Worm (Caenorhabditis elegans): ENCODE data around the gene try-5.

The try-5 gene

DNA sequence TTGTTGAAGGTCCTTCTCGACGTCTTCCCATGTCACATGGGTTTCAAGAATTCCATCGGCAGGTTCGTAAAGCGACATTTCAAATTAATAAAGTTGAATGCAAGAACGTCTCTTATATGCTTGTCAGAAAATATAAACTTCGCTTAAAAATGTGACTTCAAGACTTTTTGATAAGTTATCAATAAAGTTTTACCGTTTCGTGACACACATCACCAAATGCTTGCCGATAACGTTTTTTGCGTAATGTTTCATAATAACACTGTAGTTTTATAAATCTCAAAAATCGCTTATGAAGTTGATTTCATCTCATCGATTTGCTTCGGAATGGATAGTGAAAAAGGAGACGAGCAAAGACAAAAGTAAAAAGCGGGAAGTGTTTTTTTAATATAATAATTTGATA, 26.6 kb downstream of the try-5 start, which contains the start of gene E02C12.8:
Gene E02C12.8, minus strand, starts transcription at position 141 of the 400 bp plus-strand sequence.
- TF ChIP-seq unc-39 (tag; optimal IDR thresholded peaks at IDR 0.05) (no peak), unc-62 (GFP tag; optimal IDR thresholded peaks at IDR 0.05) (no peak), nhr-129 (tag; optimal IDR thresholded peaks at IDR 0.05) (peak; percentile 24), sma-3 (GFP tag; optimal IDR thresholded peaks at IDR 0.05) (no peak), C34F6.9 (tag; optimal IDR thresholded peaks at IDR 0.05) (no peak), ztf-4 (tag; optimal IDR thresholded peaks at IDR 0.05) (no peak), ztf-11 (tag; optimal IDR thresholded peaks at IDR 0.05) (no peak), sma-9 (GFP tag; optimal IDR thresholded peaks at IDR 0.05) (peak; percentile 16), sma-9 (tag; optimal IDR thresholded peaks at IDR 0.05) (no peak), ama-1 (optimal IDR thresholded peaks at IDR 0.05) (no peak), fos-1 (tag; optimal IDR thresholded peaks at IDR 0.05) (peak; percentile 93), snpc-4 (tag; optimal IDR thresholded peaks at IDR 0.05) (no peak), ZK546.5 (tag; optimal IDR thresholded peaks at IDR 0.05) (no peak), elt-3 (tag; optimal IDR thresholded peaks at IDR 0.05) (no peak), zag-1 (tag; optimal IDR thresholded peaks at IDR 0.05) (no peak), mdl-1 (tag; optimal IDR thresholded peaks at IDR 0.05) (no peak), egl-27 (tag; optimal IDR thresholded peaks at IDR 0.05) (no peak), mbf-1 (tag; optimal IDR thresholded peaks at IDR 0.05) (no peak), nhr-10 (tag; optimal IDR thresholded peaks at IDR 0.05) (no peak), dmd-4 (tag; optimal IDR thresholded peaks at IDR 0.05) (no peak), ztf-1 (GFP tag; conservative IDR thresholded peaks at IDR 0.05) (no peak), crh-2 (tag; optimal IDR thresholded peaks at IDR 0.05) (peak; percentile 24), mab-5 (tag; optimal IDR thresholded peaks at IDR 0.05) (no peak), nhr-6 (tag; optimal IDR thresholded peaks at IDR 0.05) (no peak), R02D3.7 (tag; optimal IDR thresholded peaks at IDR 0.05) (no peak), sem-4 (tag; optimal IDR thresholded peaks at IDR 0.05) (no peak)

DNA sequence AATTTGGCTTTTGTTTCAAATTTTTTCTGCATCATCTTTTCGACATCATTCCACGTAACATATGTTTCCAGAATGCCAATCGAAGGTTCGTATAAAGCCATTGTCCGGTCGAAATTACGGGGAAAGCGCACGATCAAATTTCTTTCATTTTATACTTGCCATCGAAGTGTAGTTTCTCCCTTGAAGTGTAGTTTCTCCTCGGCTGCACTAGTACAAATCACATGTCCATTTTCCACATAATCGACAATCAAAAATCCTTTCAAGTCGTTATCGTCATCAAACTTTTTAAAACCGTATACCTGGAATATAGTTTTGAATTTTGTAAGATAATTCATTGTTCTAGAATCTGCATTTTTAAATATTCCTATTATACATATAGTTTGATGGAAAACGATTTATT, 28.5 kb downstream of the try-5 start, which contains the start of gene E02C12.9:
Gene E02C12.9, minus strand, starts transcription at position 101 of the 400 bp plus-strand sequence.
- TF ChIP-seq ceh-82 (tag; optimal IDR thresholded peaks at IDR 0.05) = no peak
- TF ChIP-seq mbf-1 (tag; optimal IDR thresholded peaks at IDR 0.05) = no peak
- TF ChIP-seq nhr-129 (tag; optimal IDR thresholded peaks at IDR 0.05) = no peak
- TF ChIP-seq lsy-2 (tag; optimal IDR thresholded peaks at IDR 0.05) = no peak
- no peak for TF ChIP-seq ZK546.5 (tag; optimal IDR thresholded peaks at IDR 0.05)
- TF ChIP-seq nhr-21 (tag; optimal IDR thresholded peaks at IDR 0.05) = no peak
- no peak for TF ChIP-seq gmeb-1 (tag; optimal IDR thresholded peaks at IDR 0.05)
- no peak for TF ChIP-seq ztf-4 (tag; optimal IDR thresholded peaks at IDR 0.05)
- TF ChIP-seq peb-1 (tag; optimal IDR thresholded peaks at IDR 0.05) = no peak
- TF ChIP-seq ztf-1 (GFP tag; conservative IDR thresholded peaks at IDR 0.05) = no peak
- no peak for TF ChIP-seq crh-2 (tag; optimal IDR thresholded peaks at IDR 0.05)
- no peak for TF ChIP-seq nhr-25 (tag; optimal IDR thresholded peaks at IDR 0.05)
- TF ChIP-seq nhr-77 (tag; optimal IDR thresholded peaks at IDR 0.05) = no peak
- TF ChIP-seq sma-3 (GFP tag; optimal IDR thresholded peaks at IDR 0.05) = no peak
- no peak for TF ChIP-seq unc-55 (GFP tag; optimal IDR thresholded peaks at IDR 0.05)
- TF ChIP-seq R02D3.7 (tag; optimal IDR thresholded peaks at IDR 0.05) = no peak
- TF ChIP-seq mab-5 (tag; optimal IDR thresholded peaks at IDR 0.05) = no peak
- TF ChIP-seq ztf-11 (tag; optimal IDR thresholded peaks at IDR 0.05) = no peak
- no peak for TF ChIP-seq aly-2 (tag; optimal IDR thresholded peaks at IDR 0.05)
- TF ChIP-seq zag-1 (tag; optimal IDR thresholded peaks at IDR 0.05) = no peak

DNA sequence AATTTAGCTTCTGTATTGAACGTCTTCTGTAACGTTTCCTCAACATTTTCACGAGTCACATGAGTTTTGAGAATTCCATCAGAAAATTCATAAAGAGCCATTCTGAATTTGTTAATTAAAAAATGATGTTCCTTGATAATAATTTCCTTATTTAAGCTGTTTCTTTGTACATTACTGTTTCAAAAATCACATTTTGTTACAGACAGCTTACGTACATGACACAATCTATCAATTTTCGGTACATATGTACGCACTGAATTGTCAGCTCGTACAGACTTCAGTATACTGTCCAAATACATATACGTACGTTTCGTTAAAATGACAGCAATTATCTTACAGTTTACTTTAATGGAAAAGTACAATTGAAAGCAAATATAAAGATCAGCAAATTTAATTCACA, 29.6 kb downstream of the try-5 start, which contains the start of gene E02C12.19:
Gene E02C12.19, minus strand, starts transcription at position 101 of the 400 bp plus-strand sequence.
- TF ChIP-seq dmd-4 (tag; optimal IDR thresholded peaks at IDR 0.05) = no peak
- no peak for TF ChIP-seq lin-13 (GFP tag; optimal IDR thresholded peaks at IDR 0.05)
- TF ChIP-seq ZK546.5 (tag; optimal IDR thresholded peaks at IDR 0.05) = no peak
- no peak for TF ChIP-seq nhr-21 (tag; optimal IDR thresholded peaks at IDR 0.05)
- no peak for TF ChIP-seq peb-1 (tag; optimal IDR thresholded peaks at IDR 0.05)
- TF ChIP-seq nhr-6 (tag; optimal IDR thresholded peaks at IDR 0.05) = no peak
- TF ChIP-seq mbf-1 (tag; optimal IDR thresholded peaks at IDR 0.05) = no peak
- TF ChIP-seq nhr-11 (tag; optimal IDR thresholded peaks at IDR 0.05) = no peak
- no peak for TF ChIP-seq snpc-4 (tag; optimal IDR thresholded peaks at IDR 0.05)
- no peak for TF ChIP-seq elt-1 (tag; optimal IDR thresholded peaks at IDR 0.05)
- no peak for TF ChIP-seq ztf-11 (tag; optimal IDR thresholded peaks at IDR 0.05)
- no peak for TF ChIP-seq nhr-12 (tag; optimal IDR thresholded peaks at IDR 0.05)
- TF ChIP-seq sma-9 (GFP tag; optimal IDR thresholded peaks at IDR 0.05) = no peak
- TF ChIP-seq sma-9 (tag; optimal IDR thresholded peaks at IDR 0.05) = no peak
- no peak for TF ChIP-seq nhr-23 (tag; optimal IDR thresholded peaks at IDR 0.05)
- TF ChIP-seq lin-39 (tag; optimal IDR thresholded peaks at IDR 0.05) = no peak
